Fruit fly (Drosophila melanogaster) whole organism, embryonic: ENCODE data around the gene CG31268.

ENCODE experiments used
- ATbp ChIP-seq: fragments of 200-800 bp; sonication (Bioruptor generic); optimal IDR thresholded peaks from 2 replicates; lab custom pipeline; 2017; ENCODE audit warnings: missing biosample characterization, mild to moderate bottlenecking, missing genetic modification characterization, missing genetic modification reagents
- B-H1 ChIP-seq: fragments of 200-800 bp; sonication (Bioruptor generic); IDR thresholded peaks from 3 replicates; pipeline ENCODE4 v1.3.6; 2022; ENCODE audit warnings: missing biosample characterization, missing genetic modification characterization
- BtbVII ChIP-seq: fragments of 200-800 bp; sonication (Bioruptor generic); optimal IDR thresholded peaks from 3 replicates; lab custom pipeline; 2017; ENCODE audit warnings: missing biosample characterization, mild to moderate bottlenecking, missing genetic modification characterization
- Bteb2 ChIP-seq: fragments of 200-800 bp; sonication (Bioruptor generic); optimal IDR thresholded peaks from 2 replicates; lab custom pipeline; 2016; ENCODE audit warnings: missing biosample characterization, missing genetic modification characterization
- C15 ChIP-seq: fragments of 200-800 bp; sonication (Bioruptor generic); IDR thresholded peaks from 3 replicates; pipeline ENCODE4 v1.3.6; 2022; ENCODE audit warnings: missing biosample characterization, missing genetic modification characterization
- CG10431 ChIP-seq: fragments of 200-800 bp; sonication (Bioruptor generic); optimal IDR thresholded peaks from 3 replicates; lab custom pipeline; 2018; ENCODE audit warnings: missing biosample characterization, mild to moderate bottlenecking, missing genetic modification characterization
- CG12659 ChIP-seq: fragments of 200-800 bp; sonication (Bioruptor generic); optimal IDR thresholded peaks from 3 replicates; lab custom pipeline; 2017; ENCODE audit warnings: mild to moderate bottlenecking, missing biosample characterization, missing genetic modification reagents, missing genetic modification characterization
- CG15073 ChIP-seq: fragments of 200-800 bp; sonication (Bioruptor generic); optimal IDR thresholded peaks from 2 replicates; lab custom pipeline; 2016; ENCODE audit warnings: missing biosample characterization, missing genetic modification characterization
- CG17328 ChIP-seq: fragments of 200-800 bp; sonication (Bioruptor generic); IDR thresholded peaks from 2 replicates; pipeline ENCODE4 v1.3.6; 2022; ENCODE audit warnings: missing biosample characterization, missing genetic modification characterization
- CG17802 ChIP-seq: fragments of 200-800 bp; sonication (Bioruptor generic); optimal IDR thresholded peaks from 2 replicates; lab custom pipeline; 2018; ENCODE audit warnings: missing biosample characterization, mild to moderate bottlenecking, missing genetic modification characterization, moderate library complexity
- CG1832 ChIP-seq: fragments of 200-800 bp; sonication (Bioruptor generic); optimal IDR thresholded peaks from 2 replicates; lab custom pipeline; 2017; ENCODE audit warnings: missing biosample characterization, mild to moderate bottlenecking, missing genetic modification characterization, inconsistent platforms
- CG2120 ChIP-seq: fragments of 200-800 bp; sonication (Bioruptor generic); optimal IDR thresholded peaks from 3 replicates; lab custom pipeline; 2016; ENCODE audit warnings: missing biosample characterization, missing genetic modification characterization
- CG3163 ChIP-seq: fragments of 200-800 bp; sonication (Bioruptor generic); optimal IDR thresholded peaks from 3 replicates; lab custom pipeline; 2016; ENCODE audit warnings: missing biosample characterization, missing genetic modification characterization
- CG4328 ChIP-seq: fragments of 200-800 bp; sonication (Bioruptor generic); optimal IDR thresholded peaks from 3 replicates; lab custom pipeline; 2017; ENCODE audit warnings: missing biosample characterization, missing genetic modification reagents, missing genetic modification characterization
- CG4707 ChIP-seq: fragments of 200-800 bp; sonication (Bioruptor generic); optimal IDR thresholded peaks from 2 replicates; lab custom pipeline; 2018; ENCODE audit warnings: missing biosample characterization, mild to moderate bottlenecking, missing genetic modification characterization, moderate library complexity
- CG4730 ChIP-seq: fragments of 200-800 bp; sonication (Bioruptor generic); IDR thresholded peaks from 2 replicates; pipeline ENCODE4 v1.3.6; 2022; ENCODE audit warnings: missing biosample characterization, missing genetic modification characterization
- CG5180 ChIP-seq: fragments of 200-800 bp; sonication (Bioruptor generic); optimal IDR thresholded peaks from 3 replicates; lab custom pipeline; 2017; ENCODE audit warnings: missing biosample characterization, missing genetic modification characterization, mild to moderate bottlenecking, moderate library complexity, missing genetic modification reagents
- CG7372 ChIP-seq: fragments of 200-800 bp; sonication (Bioruptor generic); IDR thresholded peaks from 2 replicates; pipeline ENCODE4 v1.3.6; 2022; ENCODE audit warnings: missing biosample characterization, missing genetic modification characterization
- CG7987 ChIP-seq: fragments of 200-800 bp; sonication (Bioruptor generic); optimal IDR thresholded peaks from 2 replicates; lab custom pipeline; 2018; ENCODE audit warnings: missing biosample characterization, mild to moderate bottlenecking, missing genetic modification characterization, moderate library complexity
- CG8290 ChIP-seq, 3 experiments: fragments of 200-800 bp; sonication (Bioruptor generic); optimal IDR thresholded peaks; 2 replicates each; lab custom pipeline; 2016 to 2019; ENCODE audit warnings: missing biosample characterization in 3 of 3, missing genetic modification characterization in 3 of 3, mild to moderate bottlenecking in 2 of 3, moderate library complexity in 1 of 3
- CG8359 ChIP-seq: fragments of 200-800 bp; sonication (Bioruptor generic); optimal IDR thresholded peaks from 2 replicates; lab custom pipeline; 2017; ENCODE audit warnings: missing biosample characterization, mild to moderate bottlenecking, missing genetic modification characterization, borderline replicate concordance
- CG8924 ChIP-seq: fragments of 200-800 bp; optimal IDR thresholded peaks from 3 replicates; lab custom pipeline; 2019; ENCODE audit warnings: missing biosample characterization, mild to moderate bottlenecking, missing genetic modification characterization, moderate library complexity
- CG9932 ChIP-seq: fragments of 200-800 bp; sonication (Bioruptor generic); IDR thresholded peaks from 2 replicates; pipeline ENCODE4 v1.3.6; 2022; ENCODE audit warnings: missing biosample characterization, missing genetic modification characterization
- Dfd ChIP-seq, 2 experiments: fragments of >200 bp; optimal IDR thresholded peaks; 2 replicates each; lab custom pipeline; 2017; ENCODE audit warnings: missing biosample characterization in 2 of 2, missing genetic modification characterization in 2 of 2
- Dref ChIP-seq: fragments of 200-800 bp; sonication (Bioruptor generic); IDR thresholded peaks from 2 replicates; pipeline ENCODE4 v1.3.6; 2022; ENCODE audit warnings: missing biosample characterization, missing genetic modification characterization
- Eip74EF ChIP-seq, 2 experiments: fragments of 200-800 bp in 1 of 2; fragments of >200 bp in 1 of 2; sonication (Bioruptor generic) in 1 of 2; optimal IDR thresholded peaks; 2 replicates each; lab custom pipeline; 2017 to 2019; ENCODE audit warnings: missing biosample characterization in 2 of 2, missing genetic modification characterization in 2 of 2, mild to moderate bottlenecking in 1 of 2, moderate library complexity in 1 of 2
- Ets97D ChIP-seq: fragments of 200-800 bp; sonication (Bioruptor generic); optimal IDR thresholded peaks from 3 replicates; lab custom pipeline; 2016; ENCODE audit warnings: missing biosample characterization, missing genetic modification characterization
- NC2α ChIP-seq: fragments of 200-800 bp; sonication (Bioruptor generic); optimal IDR thresholded peaks from 2 replicates; lab custom pipeline; 2016; ENCODE audit warnings: missing biosample characterization, missing genetic modification characterization
- NFAT ChIP-seq: fragments of 200-800 bp; sonication (Bioruptor generic); IDR thresholded peaks from 2 replicates; pipeline ENCODE4 v1.3.6; 2022; ENCODE audit warnings: missing biosample characterization, missing genetic modification characterization
- Side ChIP-seq: fragments of 200-800 bp; sonication (Bioruptor generic); optimal IDR thresholded peaks from 2 replicates; lab custom pipeline; 2016; ENCODE audit warnings: missing biosample characterization, missing genetic modification characterization
- Xbp1 ChIP-seq: fragments of 200-800 bp; sonication (Bioruptor generic); optimal IDR thresholded peaks from 3 replicates; lab custom pipeline; 2016; ENCODE audit warnings: missing biosample characterization, mild to moderate bottlenecking, missing genetic modification characterization
- Xrp1 ChIP-seq: fragments of 200-800 bp; sonication (Bioruptor generic); IDR thresholded peaks from 2 replicates; pipeline ENCODE4 v1.3.6; 2022; ENCODE audit warnings: missing biosample characterization, missing genetic modification characterization
- YL-1 ChIP-seq: fragments of 200-800 bp; sonication (Bioruptor generic); optimal IDR thresholded peaks from 3 replicates; lab custom pipeline; 2017; ENCODE audit warnings: missing biosample characterization, mild to moderate bottlenecking, missing genetic modification characterization
- abd-A ChIP-seq: fragments of 200-800 bp; sonication (Bioruptor generic); optimal IDR thresholded peaks from 3 replicates; lab custom pipeline; 2019; ENCODE audit warnings: missing biosample characterization, mild to moderate bottlenecking, missing genetic modification characterization, moderate library complexity
- crol ChIP-seq: fragments of 200-800 bp; sonication (Bioruptor generic); IDR thresholded peaks from 2 replicates; pipeline ENCODE4 v1.3.6; 2022; ENCODE audit warnings: missing biosample characterization, missing genetic modification characterization
- dan ChIP-seq: fragments of 200-800 bp; sonication (Bioruptor generic); IDR thresholded peaks from 2 replicates; pipeline ENCODE4 v1.3.6; 2022; ENCODE audit warnings: missing biosample characterization, missing genetic modification characterization
- exex ChIP-seq: fragments of 200-800 bp; sonication (Bioruptor generic); optimal IDR thresholded peaks from 4 replicates; lab custom pipeline; 2018; ENCODE audit warnings: missing biosample characterization, mild to moderate bottlenecking, missing genetic modification characterization, moderate library complexity
- fd96Cb ChIP-seq: fragments of 200-800 bp; sonication (Bioruptor generic); optimal IDR thresholded peaks from 2 replicates; lab custom pipeline; 2018; ENCODE audit warnings: missing biosample characterization, mild to moderate bottlenecking, missing genetic modification characterization, moderate library complexity
- gsb-n ChIP-seq: fragments of 200-800 bp; sonication (Bioruptor generic); optimal IDR thresholded peaks from 3 replicates; lab custom pipeline; 2018; ENCODE audit warnings: missing biosample characterization, mild to moderate bottlenecking, missing genetic modification characterization
- hkb ChIP-seq, 2 experiments: fragments of 200-800 bp in 1 of 2; fragments of >200 bp in 1 of 2; sonication (Bioruptor generic) in 1 of 2; IDR thresholded peaks in 1 of 2; optimal IDR thresholded peaks in 1 of 2; 2 replicates each; pipeline versions ENCODE4 v1.3.6 to Lab custom; 2017 to 2022; ENCODE audit warnings: missing biosample characterization in 1 of 2, missing genetic modification characterization in 1 of 2
- mirr ChIP-seq: fragments of 200-800 bp; sonication (Bioruptor generic); optimal IDR thresholded peaks from 3 replicates; lab custom pipeline; 2018; ENCODE audit warnings: missing biosample characterization, mild to moderate bottlenecking, missing genetic modification characterization
- mld ChIP-seq: fragments of 200-800 bp; sonication (Bioruptor generic); IDR thresholded peaks from 3 replicates; pipeline ENCODE4 v1.3.6; 2022; ENCODE audit warnings: missing biosample characterization, missing genetic modification characterization; ENCODE audit not compliant: partially characterized antibody
- pita ChIP-seq: fragments of 200-800 bp; sonication (Bioruptor generic); optimal IDR thresholded peaks from 2 replicates; lab custom pipeline; 2017; ENCODE audit warnings: missing biosample characterization, mild to moderate bottlenecking, missing genetic modification characterization
- repo ChIP-seq: fragments of 200-800 bp; sonication (Bioruptor generic); optimal IDR thresholded peaks from 2 replicates; lab custom pipeline; 2016; ENCODE audit warnings: missing biosample characterization, missing genetic modification characterization
- ro ChIP-seq: fragments of 200-800 bp; sonication (Bioruptor generic); IDR thresholded peaks from 2 replicates; pipeline ENCODE4 v1.3.6; 2022; ENCODE audit warnings: missing biosample characterization, missing genetic modification characterization
- row ChIP-seq: fragments of 200-800 bp; sonication (Bioruptor generic); IDR thresholded peaks from 3 replicates; pipeline ENCODE4 v1.3.6; 2022; ENCODE audit warnings: missing biosample characterization, missing genetic modification characterization
- seq ChIP-seq: fragments of 200-800 bp; sonication (Bioruptor generic); IDR thresholded peaks from 2 replicates; pipeline ENCODE4 v1.3.6; 2022; ENCODE audit warnings: missing biosample characterization, missing genetic modification characterization

CG31268 gene

dm6 chr3R:17078961-17079858 lies 47.6 kb downstream of the CG31268 start (continued):
- TF ChIP-seq CG4730 (no peak), fd96Cb (tag; lab: Kevin White, UChicago) (no peak), Bteb2 (GFP tag; lab: Kevin White, UChicago) (no peak), mld (no peak), mirr (peak; percentile 78), Ets97D (GFP tag; lab: Kevin White, UChicago) (no peak), CG17328 (GFP tag; lab: Robert Waterston, UW) (0 out of 2 replicates have a peak, but pooled peaks have one; percentile 32), seq (peak; percentile 7; the same call in 1 of the 2 replicates), row (peak; percentile 29; the same call in 1 of the 3 replicates), Dfd (GFP tag; optimal IDR thresholded peaks at IDR 0.05; lab: Kevin White, UChicago) (no peak), Xbp1 (GFP tag; lab: Kevin White, UChicago) (no peak), CG4328 (GFP tag; lab: Kevin White, UChicago) (peak; percentile 34), CG8290 (GFP tag; optimal IDR thresholded peaks at IDR 0.05; lab: Kevin White, UChicago) (no peak), CG8290 (tag; optimal IDR thresholded peaks at IDR 0.05; lab: Kevin White, UChicago) (peak; percentile 13 to 74), ro (GFP tag; lab: Robert Waterston, UW) (no peak), CG1832 (no peak), BtbVII (GFP tag; lab: Kevin White, UChicago) (no peak), CG12659 (GFP tag; lab: Kevin White, UChicago) (no peak), CG17802 (no peak), YL-1 (GFP tag; lab: Kevin White, UChicago) (peak; percentile 13), repo (GFP tag; lab: Kevin White, UChicago) (no peak), CG8924 (tag; lab: Kevin White, UChicago) (peak; percentile 62), CG9932 (GFP tag; lab: Robert Waterston, UW) (peak; percentile 19; the same call in 1 of the 2 replicates), C15 (no peak), CG2120 (GFP tag; lab: Kevin White, UChicago) (no peak), B-H1 (no peak), Dref (GFP tag; lab: Robert Waterston, UW) (no peak), hkb (optimal IDR thresholded peaks at IDR 0.05; lab: Kevin White, UChicago) (no peak), hkb (GFP tag; IDR thresholded peaks at IDR 0.05; lab: Robert Waterston, UW) (0 out of 2 replicates have a peak, but pooled peaks have one; percentile 7), crol (GFP tag; lab: Robert Waterston, UW) (no peak), Xrp1 (GFP tag; lab: Robert Waterston, UW) (peak; percentile 36; the same call in 1 of the 2 replicates), Side (GFP tag; lab: Kevin White, UChicago) (no peak), ATbp (GFP tag; lab: Kevin White, UChicago) (peak; percentile 30), pita (no peak), NC2α (GFP tag; lab: Kevin White, UChicago) (no peak), CG8359 (GFP tag; lab: Kevin White, UChicago) (peak; percentile 34), abd-A (tag; lab: Kevin White, UChicago) (no peak), exex (tag; lab: Kevin White, UChicago) (peak; percentile 5), NFAT (GFP tag; lab: Robert Waterston, UW) (peak; percentile 42; the same call in 1 of the 2 replicates), CG7372 (no peak), gsb-n (no peak), CG3163 (GFP tag; lab: Kevin White, UChicago) (no peak), Eip74EF (GFP tag; optimal IDR thresholded peaks at IDR 0.05; lab: Kevin White, UChicago) (no peak), CG4707 (GFP tag; lab: Kevin White, UChicago) (peak; percentile 46), CG15073 (GFP tag; lab: Kevin White, UChicago) (no peak), CG10431 (GFP tag; lab: Kevin White, UChicago) (no peak), CG7987 (GFP tag; lab: Kevin White, UChicago) (peak; percentile 75), CG5180 (GFP tag; lab: Kevin White, UChicago) (peak; percentile 51), dan (no peak)
